Fruit fly (Drosophila melanogaster) whole organism: Measurements from ENCODE around the gene CG31709.

ENCODE experiments used
- CG8478 ChIP-seq: fragments of >200 bp; optimal IDR thresholded peaks from 2 replicates; lab custom pipeline; 2018; ENCODE audit warnings: inconsistent platforms
- Dll ChIP-seq: fragments of >200 bp; optimal IDR thresholded peaks from 2 replicates; lab custom pipeline; 2017
- EcR ChIP-seq, 2 experiments: fragments of >200 bp; optimal IDR thresholded peaks; 2 replicates each; lab custom pipeline; 2017; ENCODE audit warnings: missing biosample characterization in 2 of 2, missing genetic modification characterization in 2 of 2, missing genetic modification reagents in 2 of 2
- pan ChIP-seq: fragments of >200 bp; optimal IDR thresholded peaks from 2 replicates; lab custom pipeline; 2017
- psq ChIP-seq: fragments of >200 bp; optimal IDR thresholded peaks from 2 replicates; lab custom pipeline; 2017
- usp ChIP-seq: fragments of >200 bp; optimal IDR thresholded peaks from 2 replicates; lab custom pipeline; 2017; ENCODE audit warnings: missing biosample characterization, missing genetic modification characterization, mixed read lengths

DNA sequence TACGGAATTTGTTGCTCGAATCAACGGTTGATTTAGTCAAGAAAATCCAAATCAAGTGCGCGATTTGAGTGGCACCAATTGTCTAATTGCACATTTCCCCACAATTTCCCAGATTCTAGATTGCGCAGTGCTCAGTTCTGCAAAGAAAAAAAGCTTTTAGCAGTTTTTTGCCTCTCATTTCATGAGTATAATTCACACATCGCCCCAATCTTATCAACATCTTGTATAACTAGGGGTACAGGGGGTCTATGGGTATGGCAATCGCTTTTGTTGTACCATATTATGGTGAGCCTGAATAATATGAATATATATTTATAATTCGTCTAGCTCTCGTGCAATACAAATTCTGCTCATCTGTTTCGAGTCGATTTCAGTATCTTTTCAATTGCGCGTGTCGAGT, 39.4 kb upstream of the CG31709 start:
- TF ChIP-seq CG8478 (lab: Kevin White, UChicago) (no peak), pan (lab: Kevin White, UChicago) (no peak), EcR (GFP tag; optimal IDR thresholded peaks at IDR 0.05; lab: Kevin White, UChicago) (no peak), psq (lab: Kevin White, UChicago) (no peak), Dll (lab: Kevin White, UChicago) (no peak), usp (GFP tag; lab: Kevin White, UChicago) (no peak)
